Worm (Caenorhabditis elegans) whole organism, L4 larva: ENCODE measurements around the gene ada-2.

Experiments
- D1046.2 ChIP-seq: fragments of 200-800 bp; sonication (Bioruptor generic); IDR thresholded peaks from 2 replicates; pipeline ENCODE4 v1.3.6; 2022; ENCODE audit warnings: missing genetic modification characterization, missing compliant biosample characterization
- F10B5.3 ChIP-seq: sonication (generic microtip); optimal IDR thresholded peaks from 2 replicates; lab custom pipeline; 2016; ENCODE audit warnings: mild to moderate bottlenecking, missing genetic modification characterization, missing compliant biosample characterization
- F26F4.8 ChIP-seq: fragments of 200-800 bp; sonication (Bioruptor generic); conservative IDR thresholded peaks from 2 replicates; pipeline ENCODE4 v1.3.6; 2022; ENCODE audit warnings: missing genetic modification characterization, missing compliant biosample characterization
- F37D6.2 ChIP-seq: sonication (generic microtip); optimal IDR thresholded peaks from 2 replicates; lab custom pipeline; 2016; ENCODE audit warnings: mild to moderate bottlenecking, missing genetic modification characterization, missing compliant biosample characterization
- F49E8.2 ChIP-seq: sonication (generic microtip); optimal IDR thresholded peaks from 2 replicates; lab custom pipeline; 2016; ENCODE audit warnings: missing compliant biosample characterization, mild to moderate bottlenecking, missing genetic modification characterization, borderline replicate concordance
- Y105C5A.15 ChIP-seq: fragments of 200-800 bp; sonication (Bioruptor generic); IDR thresholded peaks from 2 replicates; pipeline ENCODE4 v1.3.6; 2022; ENCODE audit warnings: missing genetic modification characterization, missing compliant biosample characterization
- ZK546.5 ChIP-seq, 2 experiments: sonication (generic microtip); optimal IDR thresholded peaks; 2 replicates each; lab custom pipeline; 2017; ENCODE audit warnings: missing biosample characterization in 2 of 2, missing genetic modification characterization in 2 of 2
- aha-1 ChIP-seq: fragments of 150-350 bp; peaks from one replicate; lab custom pipeline; 2014; ENCODE audit warnings: missing biosample characterization, missing genetic modification characterization
- aly-2 ChIP-seq: sonication (generic microtip); optimal IDR thresholded peaks from 2 replicates; lab custom pipeline; 2018; ENCODE audit warnings: missing biosample characterization, missing genetic modification characterization
- ama-1 ChIP-seq: fragments of 150-350 bp; optimal IDR thresholded peaks from 2 replicates; lab custom pipeline; 2014; ENCODE audit warnings: inconsistent platforms, mixed read lengths
- ceh-32 ChIP-seq: sonication (generic microtip); optimal IDR thresholded peaks from 2 replicates; lab custom pipeline; 2016; ENCODE audit warnings: mild to moderate bottlenecking, missing genetic modification characterization, missing compliant biosample characterization; ENCODE audit not compliant: poor library complexity
- ceh-62 ChIP-seq: sonication (generic microtip); optimal IDR thresholded peaks from 2 replicates; lab custom pipeline; 2017; ENCODE audit warnings: missing biosample characterization, missing genetic modification characterization
- daf-16 ChIP-seq, 3 experiments: sonication (generic microtip); optimal IDR thresholded peaks; 2 replicates each; lab custom pipeline; 2016 to 2017; ENCODE audit warnings: missing genetic modification characterization in 3 of 3, missing genetic modification reagents in 3 of 3, mild to moderate bottlenecking in 2 of 3, missing compliant biosample characterization in 2 of 3, missing biosample characterization in 1 of 3, moderate library complexity in 1 of 3
- daf-8 ChIP-seq: fragments of 200-800 bp; sonication (Bioruptor generic); IDR thresholded peaks from 2 replicates; pipeline ENCODE4 v1.3.6; 2022; ENCODE audit warnings: missing genetic modification characterization, missing compliant biosample characterization
- dmd-6 ChIP-seq: fragments of 200-800 bp; sonication (Bioruptor generic); IDR thresholded peaks from 2 replicates; pipeline ENCODE4 v1.3.6; 2022; ENCODE audit warnings: missing genetic modification reagents, missing genetic modification characterization, missing compliant biosample characterization
- dmd-8 ChIP-seq: fragments of 200-800 bp; sonication (Bioruptor generic); IDR thresholded peaks from 2 replicates; pipeline ENCODE4 v1.3.6; 2022; ENCODE audit warnings: missing genetic modification characterization, missing compliant biosample characterization
- dve-1 ChIP-seq: sonication (generic microtip); optimal IDR thresholded peaks from 2 replicates; lab custom pipeline; 2017; ENCODE audit warnings: antibody characterized with exemption, mild to moderate bottlenecking, missing genetic modification characterization, missing compliant biosample characterization; ENCODE audit not compliant: insufficient read depth
- hif-1 ChIP-seq, 2 experiments: sonication (generic microtip); optimal IDR thresholded peaks; 2 replicates each; lab custom pipeline; 2016 to 2017; ENCODE audit warnings: missing compliant biosample characterization in 2 of 2, missing genetic modification characterization in 2 of 2, missing genetic modification reagents in 2 of 2, missing genotype in 2 of 2, mild to moderate bottlenecking in 1 of 2
- hlh-11 ChIP-seq: fragments of 200-800 bp; sonication (Bioruptor generic); optimal IDR thresholded peaks from 2 replicates; lab custom pipeline; 2018; ENCODE audit warnings: mild to moderate bottlenecking, missing genetic modification characterization, missing compliant biosample characterization
- hlh-30 ChIP-seq: sonication (generic microtip); optimal IDR thresholded peaks from 2 replicates; lab custom pipeline; 2017; ENCODE audit warnings: antibody characterized with exemption, mild to moderate bottlenecking, missing genetic modification characterization, missing compliant biosample characterization; ENCODE audit not compliant: insufficient read depth
- hmg-1.1 ChIP-seq: fragments of 200-800 bp; sonication (Bioruptor generic); IDR thresholded peaks from 2 replicates; pipeline ENCODE4 v1.3.6; 2022; ENCODE audit warnings: missing genetic modification reagents, missing genetic modification characterization, missing compliant biosample characterization
- lin-38 ChIP-seq: fragments of 200-800 bp; sonication (Bioruptor generic); IDR thresholded peaks from 2 replicates; pipeline ENCODE4 v1.3.6; 2022; ENCODE audit warnings: missing genetic modification reagents, missing genetic modification characterization, missing compliant biosample characterization
- lin-39 ChIP-seq: fragments of 150-350 bp; optimal IDR thresholded peaks from 2 replicates; lab custom pipeline; 2014; ENCODE audit warnings: missing biosample characterization, missing genetic modification reagents, missing genetic modification characterization
- lsy-2 ChIP-seq, 2 experiments: fragments of 150-350 bp in 1 of 2; sonication (generic microtip) in 1 of 2; optimal IDR thresholded peaks; 2 replicates each; lab custom pipeline; 2014 to 2017; ENCODE audit warnings: missing biosample characterization in 2 of 2, missing genetic modification characterization in 2 of 2
- madf-5 ChIP-seq, 2 experiments: fragments of 200-800 bp; sonication (Bioruptor generic); IDR thresholded peaks; 2 replicates each; pipeline ENCODE4 v1.3.6; 2022; ENCODE audit warnings: missing compliant biosample characterization in 2 of 2, missing genetic modification characterization in 2 of 2
- mdl-1 ChIP-seq, 2 experiments: fragments of 150-350 bp in 1 of 2; sonication (generic microtip) in 1 of 2; optimal IDR thresholded peaks; 2 replicates each; lab custom pipeline; 2014 to 2017; ENCODE audit warnings: missing biosample characterization in 2 of 2, missing genetic modification characterization in 2 of 2
- mxl-2 ChIP-seq: fragments of 200-800 bp; sonication (Bioruptor generic); conservative IDR thresholded peaks from 2 replicates; pipeline ENCODE4 v1.3.6; 2022; ENCODE audit warnings: missing genetic modification reagents, missing genetic modification characterization, missing compliant biosample characterization
- mxl-3 ChIP-seq: fragments of 200-800 bp; sonication (Bioruptor generic); optimal IDR thresholded peaks from 2 replicates; lab custom pipeline; 2018; ENCODE audit warnings: mild to moderate bottlenecking, missing genetic modification characterization, missing compliant biosample characterization
- nhr-10 ChIP-seq: fragments of 150-350 bp; optimal IDR thresholded peaks from 2 replicates; lab custom pipeline; 2014; ENCODE audit warnings: missing biosample characterization, missing genetic modification characterization
- nhr-28 ChIP-seq: fragments of 150-350 bp; optimal IDR thresholded peaks from 2 replicates; lab custom pipeline; 2014; ENCODE audit warnings: missing biosample characterization, missing genetic modification characterization
- nhr-77 ChIP-seq: fragments of 150-350 bp; optimal IDR thresholded peaks from 2 replicates; lab custom pipeline; 2014; ENCODE audit warnings: missing biosample characterization, missing genetic modification characterization
- pqm-1 ChIP-seq: sonication (generic microtip); optimal IDR thresholded peaks from 2 replicates; lab custom pipeline; 2017; ENCODE audit warnings: missing biosample characterization, missing genetic modification characterization
- rbr-2 ChIP-seq: sonication (generic microtip); optimal IDR thresholded peaks from 2 replicates; lab custom pipeline; 2016; ENCODE audit warnings: missing genotype, missing genetic modification characterization, missing compliant biosample characterization
- spr-1 ChIP-seq: sonication (generic microtip); optimal IDR thresholded peaks from 2 replicates; lab custom pipeline; 2016; ENCODE audit warnings: mild to moderate bottlenecking, missing genetic modification characterization, missing compliant biosample characterization
- tag-97 ChIP-seq: fragments of 200-800 bp; sonication (Bioruptor generic); IDR thresholded peaks from 2 replicates; pipeline ENCODE4 v1.3.6; 2022; ENCODE audit warnings: missing genetic modification characterization, missing compliant biosample characterization
- unc-39 ChIP-seq: sonication (generic microtip); optimal IDR thresholded peaks from 2 replicates; lab custom pipeline; 2017; ENCODE audit warnings: missing biosample characterization, missing genetic modification characterization
- unc-62 ChIP-seq, 3 experiments: fragments of 150-350 bp in 1 of 3; sonication (generic microtip); optimal IDR thresholded peaks in 2 of 3; peaks in 1 of 3; 1 replicate in 1 of 3; 2 replicates in 2 of 3; lab custom pipeline; 2014 to 2017; ENCODE audit warnings: missing biosample characterization in 3 of 3, missing genetic modification characterization in 3 of 3, missing genetic modification reagents in 3 of 3, missing genotype in 1 of 3
- ztf-11 ChIP-seq: fragments of 150-350 bp; optimal IDR thresholded peaks from 2 replicates; lab custom pipeline; 2014; ENCODE audit warnings: missing biosample characterization, missing genetic modification characterization

ada-2 gene

DNA sequence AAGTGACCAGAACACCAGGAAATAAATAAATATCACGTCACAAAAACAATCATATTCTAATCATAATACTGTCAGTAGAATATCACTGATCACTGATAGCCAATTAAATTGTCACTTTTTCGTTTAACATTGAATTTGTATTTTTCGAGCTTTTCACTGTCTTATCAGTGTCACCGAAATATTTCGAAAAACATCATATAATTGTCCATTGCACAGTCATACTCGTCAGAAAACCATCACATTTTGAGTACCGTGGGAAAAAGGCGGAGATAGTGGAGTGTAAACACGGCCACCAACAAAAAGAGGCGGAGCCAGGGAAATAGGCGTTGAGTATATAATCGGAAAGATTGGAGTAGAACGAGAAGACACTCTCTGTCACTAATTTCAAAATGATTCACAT is 25.2 kb downstream of the ada-2 start (continued):
- no peak for TF ChIP-seq F37D6.2 (tag; lab: Kevin White, UChicago)
- TF ChIP-seq F49E8.2 = no peak
- TF ChIP-seq ztf-11 (tag; lab: Kevin White, UChicago) = no peak
- peak; percentile 78 for TF ChIP-seq dve-1 (tag; lab: Kevin White, UChicago)
- TF ChIP-seq rbr-2 (tag; lab: Kevin White, UChicago) = no peak
- TF ChIP-seq ceh-62 (tag; lab: Kevin White, UChicago) = no peak

DNA sequence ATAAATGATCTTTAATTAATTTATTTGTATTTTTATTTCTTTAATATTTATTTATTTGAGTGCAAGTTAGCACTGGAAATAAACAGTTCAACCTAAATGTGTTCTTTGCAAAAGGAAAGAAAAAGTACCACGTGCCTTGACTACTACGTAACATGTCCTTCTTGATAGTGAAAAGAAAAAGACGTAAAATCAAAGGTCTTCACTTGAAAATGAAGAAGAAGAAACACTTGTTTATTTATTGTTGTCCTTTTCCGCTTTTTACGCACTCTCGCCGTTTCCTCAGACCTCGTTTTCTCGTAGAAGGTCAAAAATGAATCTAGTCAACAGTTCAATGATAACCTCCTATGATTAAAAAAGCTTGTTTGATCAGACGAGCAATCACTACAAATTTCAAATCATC is 25.9 kb downstream of the ada-2 start:
- TF ChIP-seq mxl-2 (no peak), hlh-30 (peak; percentile 38), daf-16 (GFP tag; optimal IDR thresholded peaks at IDR 0.05; lab: Kevin White, UChicago) (no peak), daf-16 (tag; optimal IDR thresholded peaks at IDR 0.05; lab: Kevin White, UChicago) (peak; percentile 39), hlh-11 (peak; percentile 3), mdl-1 (tag; optimal IDR thresholded peaks at IDR 0.05; lab: Kevin White, UChicago) (peak in 1 of 2 experiments; percentile 23), Y105C5A.15 (GFP tag; lab: Robert Waterston, UW) (no peak), dve-1 (tag; lab: Kevin White, UChicago) (peak; percentile 26), lsy-2 (tag; optimal IDR thresholded peaks at IDR 0.05; lab: Kevin White, UChicago) (peak in 1 of 2 experiments; percentile 16), nhr-28 (tag; lab: Kevin White, UChicago) (peak; percentile 56)
- TF ChIP-seq, all 104 proteins: peak for 7

DNA sequence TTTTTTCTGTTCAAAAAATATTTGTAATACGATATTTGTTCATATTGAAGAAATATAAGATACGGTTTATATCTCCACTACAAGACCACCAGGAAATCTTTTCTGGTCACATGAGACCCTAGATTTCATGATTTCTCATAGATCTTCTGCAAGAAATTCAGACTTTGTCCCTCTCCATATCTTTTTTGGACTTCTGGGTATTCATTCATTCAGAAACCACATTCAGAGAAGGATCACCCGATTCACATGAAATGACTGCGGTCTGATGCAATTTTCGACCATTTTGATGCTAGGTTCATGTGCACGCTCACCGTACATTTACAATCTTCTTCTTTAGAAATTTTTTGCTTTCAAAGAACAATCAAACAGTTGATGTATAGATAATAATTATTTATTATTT is 27.7 kb downstream of the ada-2 start:
- TF ChIP-seq nhr-77 (no peak), hlh-30 (peak; percentile 38), ceh-62 (tag; lab: Kevin White, UChicago) (no peak), mdl-1 (tag; optimal IDR thresholded peaks at IDR 0.05; lab: Kevin White, UChicago) (peak in 1 of 2 experiments; percentile 67), nhr-28 (tag; lab: Kevin White, UChicago) (peak; percentile 73), unc-62 (GFP tag; optimal IDR thresholded peaks at IDR 0.05 in 1 of 2; lab: Kevin White, UChicago) (peak in 1 of 2 experiments; percentile 63), unc-62 (tag; optimal IDR thresholded peaks at IDR 0.05; lab: Kevin White, UChicago) (no peak), tag-97 (GFP tag; lab: Robert Waterston, UW) (no peak), hlh-11 (peak; percentile 51)

DNA sequence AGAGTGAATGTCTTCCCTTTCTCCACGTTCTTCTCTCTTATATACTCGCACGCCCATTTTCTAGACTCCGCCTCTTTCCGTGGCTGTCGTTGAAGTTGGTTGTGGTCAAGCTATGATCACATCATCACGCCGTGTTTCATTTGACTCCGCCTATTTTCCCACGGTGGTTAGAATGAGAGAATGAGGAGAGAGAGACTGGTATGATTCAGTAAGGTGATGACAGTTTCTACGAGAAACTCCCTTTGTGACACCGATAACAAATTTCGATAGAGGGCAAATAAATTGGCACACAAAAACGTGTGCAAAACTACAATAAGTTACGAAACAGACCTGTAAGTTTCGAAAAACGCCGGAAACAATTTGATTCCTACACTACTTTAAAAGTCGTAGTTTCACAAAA is 28.5 kb downstream of the ada-2 start:
- TF ChIP-seq nhr-28 (tag; lab: Kevin White, UChicago) (peak; percentile 82), pqm-1 (tag; lab: Kevin White, UChicago) (peak; percentile 21), hlh-30 (peak; percentile 46), hmg-1.1 (no peak), unc-62 (GFP tag; optimal IDR thresholded peaks at IDR 0.05 in 1 of 2; lab: Kevin White, UChicago) (peak in 1 of 2 experiments; percentile 59), unc-62 (tag; optimal IDR thresholded peaks at IDR 0.05; lab: Kevin White, UChicago) (no peak), dmd-6 (peak; percentile 65), mxl-3 (GFP tag; lab: Kevin White, UChicago) (peak; percentile 29), daf-16 (GFP tag; optimal IDR thresholded peaks at IDR 0.05; lab: Kevin White, UChicago) (no peak), daf-16 (tag; optimal IDR thresholded peaks at IDR 0.05; lab: Kevin White, UChicago) (peak; percentile 3), mdl-1 (tag; optimal IDR thresholded peaks at IDR 0.05; lab: Kevin White, UChicago) (peak in 1 of 2 experiments; percentile 38), madf-5 (GFP tag; IDR thresholded peaks at IDR 0.05; lab: Robert Waterston, UW) (no peak), ceh-32 (tag; lab: Kevin White, UChicago) (no peak), hlh-11 (peak; percentile 36)

DNA sequence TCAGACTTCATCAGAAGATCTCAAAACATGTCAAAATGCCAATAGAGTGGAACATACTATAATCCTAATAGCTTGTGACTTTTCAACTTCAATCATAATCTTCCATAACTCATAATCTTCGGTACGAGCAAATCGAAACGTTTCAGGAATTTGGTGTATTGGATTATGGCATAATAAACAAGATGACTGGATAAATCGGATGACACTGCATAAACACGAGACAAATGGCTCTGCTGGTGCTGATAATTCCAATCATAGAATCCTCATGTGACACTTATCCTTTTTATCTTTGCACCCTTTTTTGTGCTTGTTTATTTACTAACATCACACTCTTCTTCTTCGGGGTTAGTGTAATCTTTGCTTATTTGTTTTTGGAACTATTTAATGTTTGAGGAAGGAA is 31.0 kb downstream of the ada-2 start:
- TF ChIP-seq nhr-10 (tag; lab: Kevin White, UChicago) (no peak), aha-1 (tag; lab: Kevin White, UChicago) (peak; percentile 84), F26F4.8 (GFP tag; lab: Robert Waterston, UW) (no peak)

DNA sequence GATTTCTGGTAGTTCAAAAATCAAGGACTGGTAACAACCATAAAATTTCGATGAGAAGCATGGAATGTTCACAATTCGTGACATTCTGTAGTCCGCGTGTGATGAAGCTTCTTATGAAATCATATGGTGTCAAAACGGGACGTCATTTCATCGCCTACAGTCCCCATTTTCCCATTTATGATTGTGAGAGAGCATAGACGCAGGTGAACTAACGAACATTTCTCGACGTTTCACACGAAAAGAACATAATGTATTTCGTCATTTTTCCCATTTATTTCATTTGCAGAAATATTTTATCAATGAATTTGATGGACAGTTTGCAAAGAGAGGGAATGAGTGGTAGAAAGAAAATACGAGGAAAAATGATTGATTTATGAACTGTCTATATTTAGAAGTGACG is 35.1 kb downstream of the ada-2 start:
- TF ChIP-seq dmd-8 (GFP tag; lab: Robert Waterston, UW) (no peak), lin-38 (no peak), daf-16 (GFP tag; optimal IDR thresholded peaks at IDR 0.05; lab: Kevin White, UChicago) (no peak), daf-16 (tag; optimal IDR thresholded peaks at IDR 0.05; lab: Kevin White, UChicago) (no peak), hif-1 (tag; optimal IDR thresholded peaks at IDR 0.05; lab: Kevin White, UChicago) (peak in 1 of 2 experiments; percentile 40), ZK546.5 (tag; optimal IDR thresholded peaks at IDR 0.05; lab: Kevin White, UChicago) (no peak), mxl-3 (GFP tag; lab: Kevin White, UChicago) (peak; percentile 38), nhr-77 (peak; percentile 51), ama-1 (lab: Kevin White, UChicago) (no peak), F10B5.3 (tag; lab: Kevin White, UChicago) (no peak), unc-62 (GFP tag; optimal IDR thresholded peaks at IDR 0.05 in 1 of 2; lab: Kevin White, UChicago) (no peak), unc-62 (tag; optimal IDR thresholded peaks at IDR 0.05; lab: Kevin White, UChicago) (no peak), unc-39 (tag; lab: Kevin White, UChicago) (no peak), mdl-1 (tag; optimal IDR thresholded peaks at IDR 0.05; lab: Kevin White, UChicago) (peak in 1 of 2 experiments; percentile 68), aly-2 (tag; lab: Kevin White, UChicago) (no peak), spr-1 (tag; lab: Kevin White, UChicago) (no peak), daf-8 (GFP tag; lab: Robert Waterston, UW) (no peak), pqm-1 (tag; lab: Kevin White, UChicago) (peak; percentile 20), D1046.2 (GFP tag; lab: Robert Waterston, UW) (no peak), lin-39 (tag; lab: Kevin White, UChicago) (no peak)
